Fruit fly (Drosophila melanogaster) whole organism, embryonic: Measurements from ENCODE around the gene bab2.

Experiments used
- Awh ChIP-seq: fragments of 200-800 bp; sonication (Bioruptor generic); IDR thresholded peaks from 2 replicates; pipeline ENCODE4, ENCODE4 v1.3.6; 2022; ENCODE audit warnings: missing biosample characterization, missing genetic modification characterization
- B-H1 ChIP-seq: fragments of 200-800 bp; sonication (Bioruptor generic); IDR thresholded peaks from 3 replicates; pipeline ENCODE4 v1.3.6; 2022; ENCODE audit warnings: missing biosample characterization, missing genetic modification characterization
- Bteb2 ChIP-seq: fragments of 200-800 bp; sonication (Bioruptor generic); optimal IDR thresholded peaks from 2 replicates; lab custom pipeline; 2016; ENCODE audit warnings: missing biosample characterization, missing genetic modification characterization
- C15 ChIP-seq: fragments of 200-800 bp; sonication (Bioruptor generic); IDR thresholded peaks from 3 replicates; pipeline ENCODE4 v1.3.6; 2022; ENCODE audit warnings: missing biosample characterization, missing genetic modification characterization
- CG10321 ChIP-seq: fragments of 200-800 bp; sonication (Bioruptor generic); IDR thresholded peaks from 2 replicates; pipeline ENCODE4 v1.3.6; 2022; ENCODE audit warnings: missing biosample characterization, missing genetic modification characterization
- CG10431 ChIP-seq: fragments of 200-800 bp; sonication (Bioruptor generic); optimal IDR thresholded peaks from 3 replicates; lab custom pipeline; 2018; ENCODE audit warnings: missing biosample characterization, mild to moderate bottlenecking, missing genetic modification characterization
- CG12659 ChIP-seq: fragments of 200-800 bp; sonication (Bioruptor generic); optimal IDR thresholded peaks from 3 replicates; lab custom pipeline; 2017; ENCODE audit warnings: mild to moderate bottlenecking, missing biosample characterization, missing genetic modification reagents, missing genetic modification characterization
- CG12942 ChIP-seq: fragments of 200-800 bp; sonication (Bioruptor generic); optimal IDR thresholded peaks from 3 replicates; lab custom pipeline; 2016; ENCODE audit warnings: missing biosample characterization, missing genetic modification characterization
- CG14050 ChIP-seq: fragments of 200-800 bp; sonication (Bioruptor generic); IDR thresholded peaks from 3 replicates; pipeline ENCODE4 v1.3.6; 2022; ENCODE audit warnings: missing biosample characterization, missing genetic modification characterization
- CG1602 ChIP-seq: fragments of 200-800 bp; sonication (Bioruptor generic); optimal IDR thresholded peaks from 3 replicates; lab custom pipeline; 2016; ENCODE audit warnings: missing biosample characterization, missing genetic modification characterization
- CG17186 ChIP-seq: fragments of 200-800 bp; sonication (Bioruptor generic); optimal IDR thresholded peaks from 3 replicates; lab custom pipeline; 2017; ENCODE audit warnings: missing biosample characterization, missing genetic modification reagents, missing genetic modification characterization
- CG17361 ChIP-seq: fragments of 200-800 bp; sonication (Bioruptor generic); IDR thresholded peaks from 3 replicates; pipeline ENCODE4 v1.3.6; 2022; ENCODE audit warnings: missing biosample characterization, missing genetic modification characterization
- CG31388 ChIP-seq: fragments of 200-800 bp; sonication (Bioruptor generic); optimal IDR thresholded peaks from 2 replicates; lab custom pipeline; 2016; ENCODE audit warnings: missing biosample characterization, missing genetic modification characterization
- CG32772 ChIP-seq: fragments of 200-800 bp; sonication (Bioruptor generic); IDR thresholded peaks from 2 replicates; pipeline ENCODE4 v1.3.6; 2022; ENCODE audit warnings: missing biosample characterization, missing genetic modification characterization
- CG33557 ChIP-seq: fragments of 200-800 bp; sonication (Bioruptor generic); optimal IDR thresholded peaks from 2 replicates; lab custom pipeline; 2019; ENCODE audit warnings: missing biosample characterization, mild to moderate bottlenecking, missing genetic modification characterization, moderate library complexity
- CG3995 ChIP-seq: fragments of 200-800 bp; sonication (Bioruptor generic); optimal IDR thresholded peaks from 3 replicates; lab custom pipeline; 2016; ENCODE audit warnings: missing biosample characterization, missing genetic modification characterization
- CG7556 ChIP-seq: fragments of 200-800 bp; sonication (Bioruptor generic); optimal IDR thresholded peaks from 2 replicates; lab custom pipeline; 2017; ENCODE audit warnings: missing biosample characterization, mild to moderate bottlenecking, missing genetic modification characterization
- CG8478 ChIP-seq: fragments of >200 bp; optimal IDR thresholded peaks from 2 replicates; lab custom pipeline; 2018
- CG9876 ChIP-seq: fragments of 200-800 bp; sonication (Bioruptor generic); optimal IDR thresholded peaks from 2 replicates; lab custom pipeline; 2016; ENCODE audit warnings: missing biosample characterization, missing genetic modification characterization
- CoRest ChIP-seq: fragments of 200-800 bp; sonication (Bioruptor generic); optimal IDR thresholded peaks from 3 replicates; lab custom pipeline; 2018; ENCODE audit warnings: missing biosample characterization, mild to moderate bottlenecking, missing genetic modification characterization, moderate library complexity
- CrebB ChIP-seq: fragments of 200-800 bp; sonication (Bioruptor generic); optimal IDR thresholded peaks from 3 replicates; lab custom pipeline; 2018; ENCODE audit warnings: missing biosample characterization, mild to moderate bottlenecking, missing genetic modification characterization
- HLH3B ChIP-seq: fragments of 200-800 bp; sonication (Bioruptor generic); IDR thresholded peaks from 2 replicates; pipeline ENCODE4 v1.3.6; 2022; ENCODE audit warnings: missing biosample characterization, missing genetic modification characterization
- NK7.1 ChIP-seq: fragments of 200-800 bp; sonication (Bioruptor generic); optimal IDR thresholded peaks from 3 replicates; lab custom pipeline; 2016; ENCODE audit warnings: missing biosample characterization, missing genetic modification characterization
- Sox102F ChIP-seq: fragments of 200-800 bp; sonication (Bioruptor generic); optimal IDR thresholded peaks from 2 replicates; lab custom pipeline; 2018; ENCODE audit warnings: missing biosample characterization, mild to moderate bottlenecking, missing genetic modification characterization, moderate library complexity
- Spps ChIP-seq: fragments of 200-800 bp; sonication (Bioruptor generic); optimal IDR thresholded peaks from 2 replicates; lab custom pipeline; 2018; ENCODE audit warnings: missing biosample characterization, mild to moderate bottlenecking, missing genetic modification characterization
- Trl ChIP-seq, 3 experiments: fragments of >200 bp in 2 of 3; fragments of 200-800 bp in 1 of 3; sonication (Bioruptor generic) in 1 of 3; optimal IDR thresholded peaks; 2 replicates in 1 of 3; 3 replicates in 2 of 3; lab custom pipeline; 2016 to 2017; ENCODE audit warnings: missing biosample characterization in 1 of 3, missing genetic modification characterization in 1 of 3
- Xrp1 ChIP-seq: fragments of 200-800 bp; sonication (Bioruptor generic); IDR thresholded peaks from 2 replicates; pipeline ENCODE4 v1.3.6; 2022; ENCODE audit warnings: missing biosample characterization, missing genetic modification characterization
- ap ChIP-seq: fragments of 200-800 bp; sonication (Bioruptor generic); IDR thresholded peaks from 2 replicates; pipeline ENCODE4 v1.3.6; 2022; ENCODE audit warnings: missing biosample characterization, missing genetic modification characterization
- bbx ChIP-seq: fragments of 200-800 bp; sonication (Bioruptor generic); IDR thresholded peaks from 2 replicates; pipeline ENCODE4 v1.3.6; 2022; ENCODE audit warnings: missing biosample characterization, missing genetic modification characterization; ENCODE audit not compliant: partially characterized antibody
- bowl ChIP-seq: fragments of 200-800 bp; sonication (Bioruptor generic); IDR thresholded peaks from 2 replicates; pipeline ENCODE4 v1.3.6; 2022; ENCODE audit warnings: missing biosample characterization, missing genetic modification characterization
- cg ChIP-seq: fragments of 200-800 bp; sonication (Bioruptor generic); optimal IDR thresholded peaks from 3 replicates; lab custom pipeline; 2019; ENCODE audit warnings: missing biosample characterization, mild to moderate bottlenecking, missing genetic modification characterization, moderate library complexity
- crp ChIP-seq, 2 experiments: fragments of 200-800 bp; sonication (Bioruptor generic); optimal IDR thresholded peaks; 2 replicates in 1 of 2; 3 replicates in 1 of 2; lab custom pipeline; 2017; ENCODE audit warnings: missing biosample characterization in 2 of 2, missing genetic modification characterization in 2 of 2, mild to moderate bottlenecking in 1 of 2, moderate library complexity in 1 of 2
- dmrt99B ChIP-seq: fragments of 200-800 bp; sonication (Bioruptor generic); optimal IDR thresholded peaks from 2 replicates; lab custom pipeline; 2018; ENCODE audit warnings: missing biosample characterization, mild to moderate bottlenecking, missing genetic modification characterization, moderate library complexity
- fd64A ChIP-seq: fragments of 200-800 bp; sonication (Bioruptor generic); optimal IDR thresholded peaks from 3 replicates; lab custom pipeline; 2018; ENCODE audit warnings: missing biosample characterization, mild to moderate bottlenecking, missing genetic modification characterization
- h ChIP-seq: fragments of >200 bp; optimal IDR thresholded peaks from 2 replicates; lab custom pipeline; 2017
- hbn ChIP-seq: fragments of 200-800 bp; sonication (Bioruptor generic); IDR thresholded peaks from 2 replicates; pipeline ENCODE4 v1.3.6; 2022; ENCODE audit warnings: missing biosample characterization, missing genetic modification characterization; ENCODE audit not compliant: partially characterized antibody
- ind ChIP-seq: fragments of 200-800 bp; sonication (Bioruptor generic); optimal IDR thresholded peaks from 3 replicates; lab custom pipeline; 2016; ENCODE audit warnings: missing biosample characterization, missing genetic modification characterization
- klu ChIP-seq: fragments of 200-800 bp; sonication (Bioruptor generic); IDR thresholded peaks from 2 replicates; pipeline ENCODE4 v1.3.6; 2022; ENCODE audit warnings: missing biosample characterization, missing genetic modification characterization
- lilli ChIP-seq: fragments of 200-800 bp; sonication (Bioruptor generic); optimal IDR thresholded peaks from 3 replicates; lab custom pipeline; 2016; ENCODE audit warnings: missing biosample characterization, missing genetic modification characterization
- mld ChIP-seq: fragments of 200-800 bp; sonication (Bioruptor generic); IDR thresholded peaks from 3 replicates; pipeline ENCODE4 v1.3.6; 2022; ENCODE audit warnings: missing biosample characterization, missing genetic modification characterization; ENCODE audit not compliant: partially characterized antibody
- nerfin-1 ChIP-seq: fragments of 200-800 bp; sonication (Bioruptor generic); optimal IDR thresholded peaks from 3 replicates; lab custom pipeline; 2019; ENCODE audit warnings: missing biosample characterization, mild to moderate bottlenecking, missing genetic modification characterization, moderate library complexity
- oc ChIP-seq: fragments of 200-800 bp; sonication (Bioruptor generic); optimal IDR thresholded peaks from 2 replicates; lab custom pipeline; 2018; ENCODE audit warnings: missing biosample characterization, mild to moderate bottlenecking, missing genetic modification characterization, moderate library complexity
- phol ChIP-seq: fragments of 200-800 bp; sonication (Bioruptor generic); optimal IDR thresholded peaks from 3 replicates; lab custom pipeline; 2018; ENCODE audit warnings: missing biosample characterization, mild to moderate bottlenecking, missing genetic modification characterization, moderate library complexity
- row ChIP-seq: fragments of 200-800 bp; sonication (Bioruptor generic); IDR thresholded peaks from 3 replicates; pipeline ENCODE4 v1.3.6; 2022; ENCODE audit warnings: missing biosample characterization, missing genetic modification characterization
- sc ChIP-seq, 3 experiments: fragments of >200 bp in 2 of 3; fragments of 200-800 bp in 1 of 3; sonication (Bioruptor generic) in 1 of 3; optimal IDR thresholded peaks; 2 replicates in 2 of 3; 3 replicates in 1 of 3; lab custom pipeline; 2017; ENCODE audit warnings: mild to moderate bottlenecking in 1 of 3, missing biosample characterization in 1 of 3, missing genetic modification characterization in 1 of 3, missing genetic modification reagents in 1 of 3
- sima ChIP-seq: fragments of 200-800 bp; sonication (Bioruptor generic); optimal IDR thresholded peaks from 2 replicates; lab custom pipeline; 2016; ENCODE audit warnings: missing biosample characterization, missing genetic modification characterization
- so ChIP-seq: fragments of 200-800 bp; sonication (Bioruptor generic); IDR thresholded peaks from 3 replicates; pipeline ENCODE4 v1.3.6; 2022; ENCODE audit warnings: missing biosample characterization, missing genetic modification characterization
- vnd ChIP-seq: fragments of 200-800 bp; sonication (Bioruptor generic); IDR thresholded peaks from 3 replicates; pipeline ENCODE4 v1.3.6; 2022; ENCODE audit warnings: missing biosample characterization, missing genetic modification characterization; ENCODE audit not compliant: partially characterized antibody
- z ChIP-seq: fragments of 200-800 bp; sonication (Bioruptor generic); IDR thresholded peaks from 3 replicates; pipeline ENCODE4 v1.3.6; 2022; ENCODE audit warnings: missing biosample characterization, missing genetic modification characterization
- zf30C ChIP-seq: fragments of 200-800 bp; sonication (Bioruptor generic); optimal IDR thresholded peaks from 3 replicates; lab custom pipeline; 2018; ENCODE audit warnings: missing biosample characterization, mild to moderate bottlenecking, missing genetic modification characterization

bab2 gene

DNA sequence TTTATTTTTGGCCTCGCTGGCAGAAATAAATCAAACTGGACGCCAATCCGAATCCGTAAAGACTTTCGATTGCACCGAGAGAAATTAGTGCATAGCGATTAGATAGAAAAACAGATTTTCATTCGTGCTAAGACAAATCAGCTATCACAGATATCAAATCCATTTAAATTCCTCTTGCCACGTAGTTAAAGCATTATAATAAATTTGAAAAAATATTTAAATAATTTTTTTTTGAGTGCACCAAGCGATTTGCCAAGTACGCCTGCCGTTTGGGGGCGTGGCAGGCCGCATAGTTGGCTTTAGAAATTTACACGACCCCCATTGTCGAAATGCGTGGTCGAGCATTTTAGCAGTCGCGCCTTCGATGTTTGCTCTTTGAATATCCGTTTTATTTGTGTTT, 25.4 kb downstream of the bab2 start (continued):
- TF ChIP-seq CG17186 (GFP tag; lab: Kevin White, UChicago), result no peak
- TF ChIP-seq dmrt99B, result peak; percentile 58
- peak; percentile 66 for TF ChIP-seq row (GFP tag; lab: Robert Waterston, UW)
- no peak for TF ChIP-seq sc (optimal IDR thresholded peaks at IDR 0.05; lab: Kevin White, UChicago)
- no peak for TF ChIP-seq sc (GFP tag; optimal IDR thresholded peaks at IDR 0.05; lab: Kevin White, UChicago)
- TF ChIP-seq ap (GFP tag; lab: Robert Waterston, UW), result no peak
- no peak for TF ChIP-seq CG31388
- TF ChIP-seq Trl (optimal IDR thresholded peaks at IDR 0.05; lab: Kevin White, UChicago), result no peak
- no peak for TF ChIP-seq Trl (GFP tag; optimal IDR thresholded peaks at IDR 0.05; lab: Kevin White, UChicago)
- TF ChIP-seq Awh (GFP tag; lab: Robert Waterston, UW), result no peak
- TF ChIP-seq CG12942 (GFP tag; lab: Kevin White, UChicago), result no peak
- TF ChIP-seq ind (GFP tag; lab: Kevin White, UChicago), result peak; percentile 38
- TF ChIP-seq Spps (tag; lab: Kevin White, UChicago), result no peak
- 0 out of 2 replicates have a peak, but pooled peaks have one; percentile 51 for TF ChIP-seq HLH3B (GFP tag; lab: Robert Waterston, UW)
- no peak for TF ChIP-seq mld
- TF ChIP-seq Sox102F (GFP tag; lab: Kevin White, UChicago), result peak; percentile 46
- no peak for TF ChIP-seq CG10431 (GFP tag; lab: Kevin White, UChicago)
- TF ChIP-seq zf30C (GFP tag; lab: Kevin White, UChicago), result no peak
- TF ChIP-seq CG14050, result no peak
- peak; percentile 6 for TF ChIP-seq Bteb2 (GFP tag; lab: Kevin White, UChicago)
- peak; percentile 40 for TF ChIP-seq phol (tag; lab: Kevin White, UChicago)
- no peak for TF ChIP-seq C15 (GFP tag; lab: Robert Waterston, UW)
- no peak for TF ChIP-seq NK7.1 (GFP tag; lab: Kevin White, UChicago)
- 0 out of 2 replicates have a peak, but pooled peaks have one; percentile 33 for TF ChIP-seq CG32772 (GFP tag; lab: Robert Waterston, UW)
- TF ChIP-seq CG10321 (GFP tag; lab: Robert Waterston, UW), result no peak
- TF ChIP-seq CG9876, result no peak
- no peak for TF ChIP-seq CG33557 (GFP tag; lab: Kevin White, UChicago)
- peak; percentile 69; the same call in 2 of the 3 replicates for TF ChIP-seq so (GFP tag; lab: Robert Waterston, UW)
- TF ChIP-seq bowl, result no peak
- no peak for TF ChIP-seq cg (GFP tag; lab: Kevin White, UChicago)
- peak; percentile 45; the same call in 1 of the 2 replicates for TF ChIP-seq Xrp1 (GFP tag; lab: Robert Waterston, UW)
- TF ChIP-seq CG8478, result no peak
- TF ChIP-seq oc (tag; lab: Kevin White, UChicago), result no peak
- peak; percentile 38 for TF ChIP-seq CG7556 (GFP tag; lab: Kevin White, UChicago)
- TF ChIP-seq nerfin-1 (tag; lab: Kevin White, UChicago), result no peak
- no peak for TF ChIP-seq h (lab: Kevin White, UChicago)
- TF ChIP-seq crp (GFP tag; optimal IDR thresholded peaks at IDR 0.05; lab: Kevin White, UChicago), result no peak
- peak; percentile 11 for TF ChIP-seq lilli
- 0 out of 3 replicates have a peak, but pooled peaks have one; percentile 15 for TF ChIP-seq CG17361 (GFP tag; lab: Robert Waterston, UW)
- no peak for TF ChIP-seq z (GFP tag; lab: Robert Waterston, UW)
- TF ChIP-seq vnd (GFP tag; lab: Robert Waterston, UW), result no peak
- TF ChIP-seq CoRest (tag; lab: Kevin White, UChicago), result peak; percentile 54
- no peak for TF ChIP-seq bbx (GFP tag; lab: Robert Waterston, UW)
- TF ChIP-seq fd64A, result no peak
- TF ChIP-seq B-H1 (GFP tag; lab: Robert Waterston, UW), result peak; percentile 39; the same call in 1 of the 3 replicates
- no peak for TF ChIP-seq CrebB (tag; lab: Kevin White, UChicago)
- peak; percentile 41 for TF ChIP-seq CG12659 (GFP tag; lab: Kevin White, UChicago)
- TF ChIP-seq CG1602 (GFP tag; lab: Kevin White, UChicago), result no peak
- TF ChIP-seq sima, result no peak
- peak; percentile 50; the same call in 1 of the 2 replicates for TF ChIP-seq klu (GFP tag; lab: Robert Waterston, UW)
- no peak for TF ChIP-seq hbn (GFP tag; lab: Robert Waterston, UW)
- no peak for TF ChIP-seq CG3995 (GFP tag; lab: Kevin White, UChicago)
